Worm (Caenorhabditis elegans): ENCODE measurements around the gene syx-4.

syx-4 gene

DNA sequence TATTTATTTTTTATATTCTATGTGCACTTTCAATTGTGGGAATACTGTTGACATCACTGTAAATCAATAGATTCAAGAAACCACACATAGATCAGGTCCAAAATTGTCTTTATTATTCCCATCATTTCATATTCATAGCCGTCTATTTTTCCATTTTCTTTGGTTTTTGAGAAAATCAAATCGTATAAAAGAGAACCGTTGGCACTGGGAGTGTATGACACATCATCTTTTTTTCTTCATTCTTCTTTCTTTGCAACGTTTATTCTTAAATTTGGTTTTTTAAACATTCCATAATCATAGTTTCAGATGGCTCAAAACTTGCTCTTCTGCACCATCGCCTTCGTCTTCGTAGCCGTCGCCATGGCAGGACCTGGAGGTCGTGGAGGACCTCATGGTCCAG lies 32.8 kb downstream of the syx-4 start, which contains the start of gene srlf-2:
Gene srlf-2 (plus strand): TSS at position 301 of the 400 bp plus-strand sequence.
- TF ChIP-seq ceh-90 (tag; optimal IDR thresholded peaks at IDR 0.05) (no peak), C34B4.2 (tag; optimal IDR thresholded peaks at IDR 0.05) (no peak), jun-1 (tag; optimal IDR thresholded peaks at IDR 0.05) (no peak), hpl-2 (GFP tag; optimal IDR thresholded peaks at IDR 0.05) (no peak), ztf-11 (tag; optimal IDR thresholded peaks at IDR 0.05) (no peak), nhr-77 (tag; optimal IDR thresholded peaks at IDR 0.05) (no peak), sptf-1 (tag; optimal IDR thresholded peaks at IDR 0.05) (no peak), nhr-20 (tag; optimal IDR thresholded peaks at IDR 0.05) (no peak), grh-1 (GFP tag; IDR thresholded peaks at IDR 0.05) (no peak), unc-130 (tag; optimal IDR thresholded peaks at IDR 0.05) (no peak), egl-27 (tag; optimal IDR thresholded peaks at IDR 0.05) (no peak), ama-1 (optimal IDR thresholded peaks at IDR 0.05) (no peak), efl-1 (optimal IDR thresholded peaks at IDR 0.05) (no peak), efl-1 (GFP tag; optimal IDR thresholded peaks at IDR 0.05 in 1 of 2) (no peak)

DNA sequence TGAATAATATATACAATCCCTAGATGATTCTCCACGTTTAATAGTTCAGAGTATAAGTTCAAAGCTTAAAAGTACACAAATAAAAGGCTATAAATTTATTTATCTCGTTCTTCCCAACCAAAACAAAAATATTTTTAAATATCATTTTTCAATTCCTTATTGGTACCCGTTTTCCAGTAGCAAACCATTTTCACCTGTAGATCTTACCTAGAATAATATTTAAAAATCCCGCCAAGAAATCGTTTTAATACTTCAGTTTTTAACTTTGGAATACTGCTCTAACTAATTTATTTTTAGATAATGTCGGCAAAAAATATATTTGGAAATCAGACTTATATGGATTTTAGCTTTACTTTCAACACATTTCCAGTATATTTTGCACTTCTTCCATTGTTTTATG lies 35.2 kb downstream of the syx-4 start, which contains the start of gene sru-7:
Gene sru-7 (plus strand): TSS at position 301 of the 400 bp plus-strand sequence.
- TF ChIP-seq fkh-4 (tag; optimal IDR thresholded peaks at IDR 0.05; ENCODE audit: borderline replicate concordance): no peak
- TF ChIP-seq lir-3 (tag; optimal IDR thresholded peaks at IDR 0.05; ENCODE audit: poor library complexity): no peak
- TF ChIP-seq pag-3 (tag; optimal IDR thresholded peaks at IDR 0.05; ENCODE audit: borderline replicate concordance, insufficient read depth): no peak
- no peak for TF ChIP-seq pax-3 (tag; optimal IDR thresholded peaks at IDR 0.05)
- TF ChIP-seq rnt-1 (tag; optimal IDR thresholded peaks at IDR 0.05): no peak
- no peak for TF ChIP-seq mab-9 (GFP tag; IDR thresholded peaks at IDR 0.05)
- no peak for TF ChIP-seq nhr-12 (tag; optimal IDR thresholded peaks at IDR 0.05)
- TF ChIP-seq F16B12.6 (tag; optimal IDR thresholded peaks at IDR 0.05): no peak
- TF ChIP-seq snpc-4 (tag; optimal IDR thresholded peaks at IDR 0.05): no peak
- TF ChIP-seq lin-39 (tag; optimal IDR thresholded peaks at IDR 0.05): no peak
- TF ChIP-seq ama-1 (optimal IDR thresholded peaks at IDR 0.05): no peak
- no peak for TF ChIP-seq vab-15 (tag; optimal IDR thresholded peaks at IDR 0.05)
- no peak for TF ChIP-seq elt-2 (tag; optimal IDR thresholded peaks at IDR 0.05)
- TF ChIP-seq sptf-1 (tag; optimal IDR thresholded peaks at IDR 0.05): no peak
- TF ChIP-seq swsn-7 (tag; optimal IDR thresholded peaks at IDR 0.05): no peak
- TF ChIP-seq zag-1 (tag; optimal IDR thresholded peaks at IDR 0.05): no peak

DNA sequence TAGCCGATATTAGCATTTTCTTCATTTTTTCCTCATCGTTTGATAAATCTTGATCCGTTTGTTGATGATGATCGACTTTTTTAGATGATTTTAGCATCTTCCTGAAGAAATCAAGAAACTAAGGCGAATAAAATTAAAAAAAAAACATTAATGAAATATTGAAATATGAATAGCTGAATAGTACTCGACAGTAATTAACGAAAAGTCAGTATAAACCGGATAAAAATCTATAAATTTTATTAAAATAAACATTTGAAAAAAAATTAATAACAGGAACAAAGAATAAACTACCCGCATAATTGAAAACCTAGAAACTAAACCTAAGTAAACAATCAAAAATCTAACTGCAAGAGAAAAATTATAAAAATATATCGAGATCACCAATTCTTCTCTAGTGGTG lies 39.2 kb downstream of the syx-4 start, which contains the start of gene C28C12.12:
Gene C28C12.12 (minus strand): TSS at position 101 of the 400 bp plus-strand sequence.
- TF ChIP-seq ceh-82 (tag; optimal IDR thresholded peaks at IDR 0.05): no peak

DNA sequence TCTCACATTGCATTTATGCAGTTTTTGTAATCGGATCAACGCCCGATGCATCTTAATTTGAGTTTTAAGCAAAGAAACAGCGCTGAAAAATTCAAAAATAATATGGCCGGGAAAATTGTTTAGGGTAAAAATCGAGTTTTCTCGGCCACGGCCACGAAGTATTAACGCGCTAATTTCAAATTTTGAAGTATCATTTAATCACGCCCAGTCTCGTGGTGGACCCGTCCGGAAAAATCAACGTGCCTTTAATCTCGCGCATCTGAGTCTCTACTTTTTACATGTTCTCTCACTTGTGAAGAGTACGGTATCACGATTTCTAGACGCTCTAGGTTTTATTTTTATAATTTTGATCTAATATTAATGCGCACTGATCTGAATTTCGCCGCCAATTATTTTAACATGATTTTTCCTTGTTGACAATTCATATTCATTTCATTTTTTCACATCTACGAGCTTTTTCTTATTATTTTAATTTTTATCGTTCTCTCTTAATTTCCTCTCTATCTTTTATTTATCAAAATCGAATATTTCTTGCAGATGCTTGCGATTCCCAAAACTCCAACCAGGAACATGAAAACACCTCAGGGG lies 41.8 kb downstream of the syx-4 start, which contains the start of the genes acdh-13 and mesp-1:
Gene acdh-13 (minus strand): TSS at position 51 of the 588 bp plus-strand sequence.
Gene mesp-1 (plus strand): TSS at position 538 of the 588 bp plus-strand sequence.
- TF ChIP-seq fos-1 (tag; optimal IDR thresholded peaks at IDR 0.05) (no peak), efl-1 (optimal IDR thresholded peaks at IDR 0.05) (peak; percentile 92 to 93), efl-1 (GFP tag; optimal IDR thresholded peaks at IDR 0.05 in 1 of 2) (peak; percentile 92 to 99), grh-1 (GFP tag; IDR thresholded peaks at IDR 0.05) (no peak), sptf-1 (tag; optimal IDR thresholded peaks at IDR 0.05) (no peak), xbp-1 (tag; optimal IDR thresholded peaks at IDR 0.05) (peak; percentile 35), aha-1 (tag; optimal IDR thresholded peaks at IDR 0.05) (no peak), sox-4 (tag; optimal IDR thresholded peaks at IDR 0.05) (peak; percentile 19), ceh-8 (GFP tag; optimal IDR thresholded peaks at IDR 0.05) (no peak), tlp-1 (tag; optimal IDR thresholded peaks at IDR 0.05) (no peak), fkh-8 (tag; optimal IDR thresholded peaks at IDR 0.05) (peak; percentile 29), efl-3 (GFP tag; optimal IDR thresholded peaks at IDR 0.05) (no peak), lin-13 (GFP tag; optimal IDR thresholded peaks at IDR 0.05) (peak; percentile 3), ceh-88 (GFP tag; IDR thresholded peaks at IDR 0.05) (no peak), elt-3 (tag; optimal IDR thresholded peaks at IDR 0.05) (peak in 1 of 6 experiments; percentile 27), hlh-4 (tag; optimal IDR thresholded peaks at IDR 0.05) (no peak), C04F5.9 (tag; optimal IDR thresholded peaks at IDR 0.05) (no peak), C16A3.4 (tag; optimal IDR thresholded peaks at IDR 0.05) (peak; percentile 10), alr-1 (tag; optimal IDR thresholded peaks at IDR 0.05; ENCODE audit: borderline replicate concordance) (no peak), lin-14 (GFP tag; optimal IDR thresholded peaks at IDR 0.05) (no peak), unc-30 (tag; optimal IDR thresholded peaks at IDR 0.05) (no peak), nhr-11 (tag; optimal IDR thresholded peaks at IDR 0.05) (no peak), blmp-1 (tag; optimal IDR thresholded peaks at IDR 0.05) (peak; percentile 16), ceh-90 (tag; optimal IDR thresholded peaks at IDR 0.05) (peak; percentile 84)
